Fruit fly (Drosophila melanogaster) whole organism, adult: ENCODE data around the gene CG6136.

ENCODE experiments used
- CG14711 ChIP-seq: fragments of 200-800 bp; sonication (Bioruptor generic); optimal IDR thresholded peaks from 2 replicates; lab custom pipeline; 2018; ENCODE audit warnings: missing biosample characterization, mild to moderate bottlenecking, missing genetic modification characterization, moderate library complexity
- CG5204 ChIP-seq: fragments of 200-800 bp; sonication (Bioruptor generic); optimal IDR thresholded peaks from 2 replicates; lab custom pipeline; 2016; ENCODE audit warnings: missing biosample characterization, missing genetic modification characterization
- Hr96 ChIP-seq: fragments of 200-800 bp; sonication (Bioruptor generic); optimal IDR thresholded peaks from 2 replicates; lab custom pipeline; 2016; ENCODE audit warnings: missing biosample characterization, missing genetic modification characterization
- Mnt ChIP-seq: fragments of 200-800 bp; sonication (Bioruptor generic); optimal IDR thresholded peaks from 2 replicates; lab custom pipeline; 2016; ENCODE audit warnings: missing biosample characterization, mild to moderate bottlenecking, missing genetic modification characterization
- bab1 ChIP-seq: fragments of 200-800 bp; sonication (Bioruptor generic); optimal IDR thresholded peaks from 3 replicates; lab custom pipeline; 2019; ENCODE audit warnings: missing biosample characterization, mild to moderate bottlenecking, missing genetic modification characterization, moderate library complexity
- cic ChIP-seq: fragments of 200-800 bp; sonication (Bioruptor generic); optimal IDR thresholded peaks from 2 replicates; lab custom pipeline; 2017; ENCODE audit warnings: missing biosample characterization, mild to moderate bottlenecking, missing genetic modification characterization, moderate library complexity
- cnc ChIP-seq, 2 experiments: fragments of >200 bp; optimal IDR thresholded peaks; 2 replicates each; lab custom pipeline; 2017
- pad ChIP-seq: fragments of 200-800 bp; sonication (Bioruptor generic); optimal IDR thresholded peaks from 3 replicates; lab custom pipeline; 2017; ENCODE audit warnings: missing biosample characterization, missing genetic modification characterization, mild to moderate bottlenecking, moderate library complexity, missing genetic modification reagents
- toe ChIP-seq: fragments of 200-800 bp; sonication (Bioruptor generic); optimal IDR thresholded peaks from 2 replicates; lab custom pipeline; 2016; ENCODE audit warnings: missing biosample characterization, missing genetic modification characterization

DNA sequence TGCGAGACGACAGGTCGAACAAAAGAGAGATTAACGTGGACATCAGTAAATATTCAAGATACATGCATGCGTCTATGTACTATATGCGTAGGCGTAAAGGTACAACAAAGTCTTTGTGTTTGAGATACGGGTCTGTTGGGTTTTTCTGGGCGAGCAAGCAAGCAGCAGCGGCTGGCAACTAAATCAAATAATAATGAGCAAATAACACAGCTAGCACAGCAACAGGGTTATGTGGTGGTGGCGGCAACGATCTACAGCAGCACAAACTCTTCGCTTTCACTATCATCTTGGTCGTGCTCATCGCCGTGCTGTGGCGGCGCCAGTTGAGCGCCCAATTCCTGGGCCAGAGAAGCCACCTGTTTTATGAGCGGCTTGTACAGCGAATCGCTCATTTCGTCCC, 18.0 kb downstream of the CG6136 start:
- no peak for TF ChIP-seq Hr96 (GFP tag; lab: Kevin White, UChicago)
- no peak for TF ChIP-seq CG14711 (tag; lab: Kevin White, UChicago)
- TF ChIP-seq toe = no peak
- no peak for TF ChIP-seq cnc (optimal IDR thresholded peaks at IDR 0.05; lab: Kevin White, UChicago)
- no peak for TF ChIP-seq bab1 (GFP tag; lab: Kevin White, UChicago)
- no peak for TF ChIP-seq cic
- TF ChIP-seq CG5204 (GFP tag; lab: Kevin White, UChicago) = no peak
- no peak for TF ChIP-seq pad (GFP tag; lab: Kevin White, UChicago)
- no peak for TF ChIP-seq Mnt (GFP tag; lab: Kevin White, UChicago)
